Worm (Caenorhabditis elegans) whole organism, early embryonic: ENCODE data around the gene R10E4.11.

ENCODE experiments used
- B0310.2 ChIP-seq: sonication (generic microtip); optimal IDR thresholded peaks from 2 replicates; lab custom pipeline; 2016; ENCODE audit warnings: mild to moderate bottlenecking, missing genetic modification characterization, missing compliant biosample characterization
- F13C5.2 ChIP-seq: sonication (generic microtip); optimal IDR thresholded peaks from 2 replicates; lab custom pipeline; 2017; ENCODE audit warnings: mild to moderate bottlenecking, missing genetic modification characterization, inconsistent platforms, missing compliant biosample characterization
- aly-1 ChIP-seq: sonication (generic microtip); optimal IDR thresholded peaks from 2 replicates; lab custom pipeline; 2016; ENCODE audit warnings: missing genetic modification characterization, missing compliant biosample characterization
- ama-1 ChIP-seq: fragments of 150-350 bp; optimal IDR thresholded peaks from 2 replicates; lab custom pipeline; 2014
- ceh-13 ChIP-seq: fragments of 200-800 bp; sonication (Bioruptor generic); optimal IDR thresholded peaks from 2 replicates; lab custom pipeline; 2018; ENCODE audit warnings: mild to moderate bottlenecking, missing genetic modification characterization, missing compliant biosample characterization
- ceh-36 ChIP-seq: sonication (generic microtip); optimal IDR thresholded peaks from 2 replicates; lab custom pipeline; 2016; ENCODE audit warnings: missing genetic modification characterization, inconsistent platforms, missing compliant biosample characterization
- ets-7 ChIP-seq: sonication (generic microtip); optimal IDR thresholded peaks from 2 replicates; lab custom pipeline; 2016; ENCODE audit warnings: missing genotype, missing genetic modification characterization, missing compliant biosample characterization
- flt-1 ChIP-seq: fragments of 200-800 bp; sonication (Bioruptor generic); IDR thresholded peaks from 2 replicates; pipeline ENCODE4 v1.3.6; 2022; ENCODE audit warnings: missing genetic modification characterization, missing compliant biosample characterization
- hmbx-1 ChIP-seq: sonication (generic microtip); optimal IDR thresholded peaks from 2 replicates; lab custom pipeline; 2016; ENCODE audit warnings: mild to moderate bottlenecking, missing genetic modification characterization, missing compliant biosample characterization
- hmg-4 ChIP-seq: fragments of 200-800 bp; sonication (Bioruptor generic); optimal IDR thresholded peaks from 2 replicates; lab custom pipeline; 2018; ENCODE audit warnings: mild to moderate bottlenecking, missing genetic modification characterization, missing compliant biosample characterization
- hnd-1 ChIP-seq: sonication (generic microtip); optimal IDR thresholded peaks from 2 replicates; lab custom pipeline; 2016; ENCODE audit warnings: missing genetic modification characterization, missing compliant biosample characterization
- pes-1 ChIP-seq: fragments of 200-800 bp; sonication (Bioruptor generic); IDR thresholded peaks from 2 replicates; pipeline ENCODE4 v1.3.6; 2022; ENCODE audit warnings: missing genetic modification reagents, missing genetic modification characterization, missing compliant biosample characterization
- scrt-1 ChIP-seq: fragments of 200-800 bp; sonication (Bioruptor generic); IDR thresholded peaks from 2 replicates; pipeline ENCODE4 v1.3.6; 2022; ENCODE audit warnings: missing genetic modification characterization, missing compliant biosample characterization
- sea-1 ChIP-seq: fragments of 200-800 bp; sonication (Bioruptor generic); conservative IDR thresholded peaks from 2 replicates; pipeline ENCODE4 v1.3.6; 2022; ENCODE audit warnings: missing genetic modification characterization, missing compliant biosample characterization
- tbx-11 ChIP-seq: fragments of 200-800 bp; sonication (Bioruptor generic); IDR thresholded peaks from 2 replicates; pipeline ENCODE4 v1.3.6; 2022; ENCODE audit warnings: missing genetic modification characterization, missing compliant biosample characterization
- tbx-37 ChIP-seq: fragments of 200-800 bp; sonication (Bioruptor generic); conservative IDR thresholded peaks from 2 replicates; pipeline ENCODE4 v1.3.6; 2022; ENCODE audit warnings: missing genetic modification reagents, missing genetic modification characterization, missing compliant biosample characterization
- tra-4 ChIP-seq: sonication (generic microtip); optimal IDR thresholded peaks from 2 replicates; lab custom pipeline; 2017; ENCODE audit warnings: missing genetic modification characterization, missing compliant biosample characterization

Gene R10E4.11

ce11 chrIII:4269220-4269935 is 31.5 kb downstream of the R10E4.11 start, which contains the start of the genes sftb-1 and R10E4.1:
TSS of gene sftb-1 (minus strand) at chrIII:4269270.
TSS of gene R10E4.1 (plus strand) at chrIII:4269743.
- no peak for TF ChIP-seq tra-4 (tag; lab: Kevin White, UChicago)
- TF ChIP-seq F13C5.2 = peak; percentile 2
- TF ChIP-seq pes-1 (GFP tag; lab: Robert Waterston, UW) = no peak
- no peak for TF ChIP-seq scrt-1 (GFP tag; lab: Robert Waterston, UW)
- TF ChIP-seq tbx-37 (GFP tag; lab: Robert Waterston, UW) = no peak
- no peak for TF ChIP-seq hnd-1 (tag; lab: Kevin White, UChicago)
- TF ChIP-seq ceh-13 (GFP tag; lab: Kevin White, UChicago) = no peak

- TF ChIP-seq ama-1 (lab: Kevin White, UChicago) = no peak
- TF ChIP-seq hmbx-1 (tag; lab: Kevin White, UChicago) = no peak
- TF ChIP-seq ceh-36 (tag; lab: Kevin White, UChicago) = no peak
- no peak for TF ChIP-seq tbx-11 (GFP tag; lab: Robert Waterston, UW)
- TF ChIP-seq pes-1 (GFP tag; lab: Robert Waterston, UW) = no peak
- no peak for TF ChIP-seq sea-1 (GFP tag; lab: Robert Waterston, UW)
- TF ChIP-seq B0310.2 = no peak
- no peak for TF ChIP-seq hmg-4
- no peak for TF ChIP-seq F13C5.2
- no peak for TF ChIP-seq aly-1 (tag; lab: Kevin White, UChicago)
- TF ChIP-seq hnd-1 (tag; lab: Kevin White, UChicago) = no peak
- no peak for TF ChIP-seq flt-1
- TF ChIP-seq ceh-13 (GFP tag; lab: Kevin White, UChicago) = no peak
- TF ChIP-seq tbx-37 (GFP tag; lab: Robert Waterston, UW) = no peak
These were observed 34.9 kb downstream of the R10E4.11 start for ce11 chrIII:4265892-4266291.

- TF ChIP-seq sea-1 (GFP tag; lab: Robert Waterston, UW) (no peak), tbx-11 (GFP tag; lab: Robert Waterston, UW) (no peak), aly-1 (tag; lab: Kevin White, UChicago) (no peak), hmbx-1 (tag; lab: Kevin White, UChicago) (no peak), scrt-1 (GFP tag; lab: Robert Waterston, UW) (no peak), hnd-1 (tag; lab: Kevin White, UChicago) (no peak), B0310.2 (no peak), tbx-37 (GFP tag; lab: Robert Waterston, UW) (no peak)
These were observed 37.8 kb downstream of the R10E4.11 start, which contains the start of gene T08A11.1 for ce11 chrIII:4263048-4263447. TSS of gene T08A11.1 (minus strand) at chrIII:4263148.

ce11 chrIII:4257896-4258295 is 42.9 kb downstream of the R10E4.11 start:
- TF ChIP-seq hmbx-1 (tag; lab: Kevin White, UChicago) (no peak), ama-1 (lab: Kevin White, UChicago) (no peak)

ce11 chrIII:4247571-4247970 is 53.3 kb downstream of the R10E4.11 start, which contains the start of gene Y44F5A.1:
TSS of gene Y44F5A.1 (minus strand) at chrIII:4247671.
- TF ChIP-seq ets-7 = no peak
- no peak for TF ChIP-seq tra-4 (tag; lab: Kevin White, UChicago)
- no peak for TF ChIP-seq ceh-13 (GFP tag; lab: Kevin White, UChicago)
- no peak for TF ChIP-seq hnd-1 (tag; lab: Kevin White, UChicago)
- TF ChIP-seq ama-1 (lab: Kevin White, UChicago) = no peak
- no peak for TF ChIP-seq hmg-4
- no peak for TF ChIP-seq F13C5.2
- TF ChIP-seq B0310.2 = no peak
- TF ChIP-seq tbx-11 (GFP tag; lab: Robert Waterston, UW) = no peak
- TF ChIP-seq sea-1 (GFP tag; lab: Robert Waterston, UW) = no peak
- TF ChIP-seq scrt-1 (GFP tag; lab: Robert Waterston, UW) = no peak
- TF ChIP-seq flt-1 = no peak
- TF ChIP-seq hmbx-1 (tag; lab: Kevin White, UChicago) = no peak
- no peak for TF ChIP-seq ceh-36 (tag; lab: Kevin White, UChicago)
- no peak for TF ChIP-seq tbx-37 (GFP tag; lab: Robert Waterston, UW)
- TF ChIP-seq aly-1 (tag; lab: Kevin White, UChicago) = no peak
